Fruit fly (Drosophila melanogaster) Kc167 (cell line): ENCODE measurements around the gene wda.

Source experiments
- Myc ChIP-seq: fragments of >200 bp; optimal IDR thresholded peaks from 2 replicates; lab custom pipeline; 2017; ENCODE audit warnings: missing external identifiers
- Sin3A ChIP-seq: fragments of >200 bp; optimal IDR thresholded peaks from 2 replicates; lab custom pipeline; 2018; ENCODE audit warnings: missing external identifiers
- h ChIP-seq: fragments of >200 bp; optimal IDR thresholded peaks from 3 replicates; lab custom pipeline; 2018; ENCODE audit warnings: missing external identifiers
- insv ChIP-seq: fragments of >200 bp; optimal IDR thresholded peaks from 3 replicates; lab custom pipeline; 2018; ENCODE audit warnings: missing external identifiers
- psq ChIP-seq: fragments of >200 bp; optimal IDR thresholded peaks from 2 replicates; lab custom pipeline; 2017; ENCODE audit warnings: missing external identifiers
- ttk ChIP-seq: sonication (Bioruptor generic); optimal IDR thresholded peaks from 2 replicates; lab custom pipeline; 2017; ENCODE audit warnings: missing external identifiers

dm6 chr3R:23221003-23221679, 36.7 kb downstream of the wda start:
- TF ChIP-seq psq (lab: Kevin White, UChicago) (no peak), ttk (no peak), Sin3A (no peak), h (no peak), Myc (lab: Kevin White, UChicago) (no peak), insv (no peak)
